Fruit fly (Drosophila melanogaster) S2 (cell line): ENCODE data around the gene CG34260.

Source experiments
- CG8478 ChIP-seq: fragments of >200 bp; optimal IDR thresholded peaks from 2 replicates; lab custom pipeline; 2018
- CTCF ChIP-seq, 2 experiments: fragments of >200 bp; optimal IDR thresholded peaks; 2 replicates each; lab custom pipeline; 2018

- TF ChIP-seq CTCF (optimal IDR thresholded peaks at IDR 0.05; lab: Kevin White, UChicago) (no peak), CG8478 (lab: Kevin White, UChicago) (no peak)
Measured at dm6 chr3L:20719100-20719499, 5.2 kb downstream of the CG34260 start, which contains the start of gene cmpy.
